Fruit fly (Drosophila melanogaster) whole organism, embryonic: ENCODE data around the gene Ugt49B2.

Experiments used
- Aef1 ChIP-seq: fragments of 200-800 bp; sonication (Bioruptor generic); IDR thresholded peaks from 3 replicates; pipeline ENCODE4 v1.3.6; 2022; ENCODE audit warnings: missing biosample characterization, missing genetic modification characterization
- Atf6 ChIP-seq: fragments of 200-800 bp; sonication (Bioruptor generic); IDR thresholded peaks from 2 replicates; pipeline ENCODE4 v1.3.6; 2022; ENCODE audit warnings: missing biosample characterization, missing genetic modification characterization
- CG10209 ChIP-seq: fragments of 200-800 bp; sonication (Bioruptor generic); optimal IDR thresholded peaks from 3 replicates; lab custom pipeline; 2017; ENCODE audit warnings: missing biosample characterization, mild to moderate bottlenecking, missing genetic modification characterization, missing genetic modification reagents
- CG10267 ChIP-seq: fragments of 200-800 bp; sonication (Bioruptor generic); optimal IDR thresholded peaks from 2 replicates; lab custom pipeline; 2018; ENCODE audit warnings: missing biosample characterization, mild to moderate bottlenecking, missing genetic modification characterization, moderate library complexity
- CG1233 ChIP-seq: fragments of 200-800 bp; sonication (Bioruptor generic); optimal IDR thresholded peaks from 4 replicates; lab custom pipeline; 2018; ENCODE audit warnings: missing biosample characterization, mild to moderate bottlenecking, missing genetic modification characterization
- CG13287 ChIP-seq: fragments of 200-800 bp; sonication (Bioruptor generic); IDR thresholded peaks from 2 replicates; pipeline ENCODE4 v1.3.6; 2022; ENCODE audit warnings: missing biosample characterization, missing genetic modification characterization; ENCODE audit not compliant: partially characterized antibody
- CG13775 ChIP-seq: fragments of 200-800 bp; sonication (Bioruptor generic); optimal IDR thresholded peaks from 3 replicates; lab custom pipeline; 2017; ENCODE audit warnings: missing biosample characterization, mild to moderate bottlenecking, missing genetic modification characterization
- CG14710 ChIP-seq: fragments of 200-800 bp; sonication (Bioruptor generic); optimal IDR thresholded peaks from 3 replicates; lab custom pipeline; 2019; ENCODE audit warnings: missing biosample characterization, mild to moderate bottlenecking, missing genetic modification characterization, moderate library complexity
- CG15514 ChIP-seq: fragments of 200-800 bp; sonication (Bioruptor generic); optimal IDR thresholded peaks from 3 replicates; lab custom pipeline; 2017; ENCODE audit warnings: missing biosample characterization, missing genetic modification characterization, mild to moderate bottlenecking, moderate library complexity, missing genetic modification reagents
- CG1603 ChIP-seq: fragments of 200-800 bp; sonication (Bioruptor generic); optimal IDR thresholded peaks from 2 replicates; lab custom pipeline; 2019; ENCODE audit warnings: missing biosample characterization, mild to moderate bottlenecking, missing genetic modification characterization, moderate library complexity
- CG18262 ChIP-seq: fragments of 200-800 bp; optimal IDR thresholded peaks from 3 replicates; lab custom pipeline; 2019; ENCODE audit warnings: missing biosample characterization, mild to moderate bottlenecking, missing genetic modification characterization, moderate library complexity
- CG2129 ChIP-seq: fragments of 200-800 bp; sonication (Bioruptor generic); IDR thresholded peaks from 2 replicates; pipeline ENCODE4 v1.3.6; 2022; ENCODE audit warnings: missing biosample characterization, missing genetic modification characterization; ENCODE audit not compliant: partially characterized antibody
- CG2199 ChIP-seq: fragments of 200-800 bp; sonication (Bioruptor generic); IDR thresholded peaks from 3 replicates; pipeline ENCODE4 v1.3.6; 2022; ENCODE audit warnings: missing biosample characterization, missing genetic modification characterization
- CG3163 ChIP-seq: fragments of 200-800 bp; sonication (Bioruptor generic); optimal IDR thresholded peaks from 3 replicates; lab custom pipeline; 2016; ENCODE audit warnings: missing biosample characterization, missing genetic modification characterization
- CG32532 ChIP-seq: fragments of 200-800 bp; sonication (Bioruptor generic); IDR thresholded peaks from 2 replicates; pipeline ENCODE4 v1.3.6; 2022; ENCODE audit warnings: missing biosample characterization, missing genetic modification characterization
- CG32772 ChIP-seq: fragments of 200-800 bp; sonication (Bioruptor generic); IDR thresholded peaks from 2 replicates; pipeline ENCODE4 v1.3.6; 2022; ENCODE audit warnings: missing biosample characterization, missing genetic modification characterization
- CG34376 ChIP-seq: fragments of 200-800 bp; sonication (Bioruptor generic); optimal IDR thresholded peaks from 2 replicates; lab custom pipeline; 2018; ENCODE audit warnings: missing biosample characterization, mild to moderate bottlenecking, missing genetic modification characterization
- CG3838 ChIP-seq: fragments of 200-800 bp; sonication (Bioruptor generic); optimal IDR thresholded peaks from 3 replicates; lab custom pipeline; 2016; ENCODE audit warnings: missing biosample characterization, missing genetic modification characterization
- CG4360 ChIP-seq: fragments of 200-800 bp; sonication (Bioruptor generic); IDR thresholded peaks from 2 replicates; pipeline ENCODE4 v1.3.6; 2022; ENCODE audit warnings: missing biosample characterization, missing genetic modification characterization
- CG6254 ChIP-seq: fragments of 200-800 bp; sonication (Bioruptor generic); optimal IDR thresholded peaks from 3 replicates; lab custom pipeline; 2017; ENCODE audit warnings: mild to moderate bottlenecking, missing biosample characterization, missing genetic modification reagents, missing genetic modification characterization
- CG6689 ChIP-seq: fragments of 200-800 bp; sonication (Bioruptor generic); IDR thresholded peaks from 2 replicates; pipeline ENCODE4 v1.3.6; 2022; ENCODE audit warnings: missing biosample characterization, missing genetic modification characterization
- CG7928 ChIP-seq: fragments of 200-800 bp; sonication (Bioruptor generic); optimal IDR thresholded peaks from 2 replicates; lab custom pipeline; 2017; ENCODE audit warnings: missing biosample characterization, mild to moderate bottlenecking, missing genetic modification characterization
- CG7987 ChIP-seq: fragments of 200-800 bp; sonication (Bioruptor generic); optimal IDR thresholded peaks from 2 replicates; lab custom pipeline; 2018; ENCODE audit warnings: missing biosample characterization, mild to moderate bottlenecking, missing genetic modification characterization, moderate library complexity
- CoRest ChIP-seq: fragments of 200-800 bp; sonication (Bioruptor generic); optimal IDR thresholded peaks from 3 replicates; lab custom pipeline; 2018; ENCODE audit warnings: missing biosample characterization, mild to moderate bottlenecking, missing genetic modification characterization, moderate library complexity
- D19A ChIP-seq: fragments of 200-800 bp; optimal IDR thresholded peaks from 3 replicates; lab custom pipeline; 2019; ENCODE audit warnings: missing biosample characterization, mild to moderate bottlenecking, missing genetic modification characterization, moderate library complexity
- Drgx ChIP-seq: fragments of 200-800 bp; sonication (Bioruptor generic); IDR thresholded peaks from 2 replicates; pipeline ENCODE4 v1.3.6; 2022; ENCODE audit warnings: missing biosample characterization, missing genetic modification characterization
- HmgZ ChIP-seq: fragments of 200-800 bp; sonication (Bioruptor generic); optimal IDR thresholded peaks from 2 replicates; lab custom pipeline; 2018; ENCODE audit warnings: missing biosample characterization, mild to moderate bottlenecking, missing genetic modification characterization
- Hsf ChIP-seq: fragments of 200-800 bp; sonication (Bioruptor generic); optimal IDR thresholded peaks from 3 replicates; lab custom pipeline; 2016; ENCODE audit warnings: missing biosample characterization, missing genetic modification characterization
- Lpt ChIP-seq: fragments of >200 bp; optimal IDR thresholded peaks from 2 replicates; lab custom pipeline; 2018; ENCODE audit warnings: missing biosample characterization, missing genetic modification characterization
- MBD-R2 ChIP-seq: fragments of 200-800 bp; sonication (Bioruptor generic); IDR thresholded peaks from 2 replicates; pipeline ENCODE4 v1.3.6; 2022; ENCODE audit warnings: missing biosample characterization, missing genetic modification characterization
- Mad ChIP-seq: fragments of 200-800 bp; sonication (Bioruptor generic); optimal IDR thresholded peaks from 2 replicates; lab custom pipeline; 2016; ENCODE audit warnings: missing biosample characterization, missing genetic modification characterization
- NC2α ChIP-seq: fragments of 200-800 bp; sonication (Bioruptor generic); optimal IDR thresholded peaks from 2 replicates; lab custom pipeline; 2016; ENCODE audit warnings: missing biosample characterization, missing genetic modification characterization
- Rx ChIP-seq: fragments of 200-800 bp; sonication (Bioruptor generic); IDR thresholded peaks from 2 replicates; pipeline ENCODE4 v1.3.6; 2022; ENCODE audit warnings: missing biosample characterization, missing genetic modification characterization
- Ssrp ChIP-seq: fragments of 200-800 bp; sonication (Bioruptor generic); optimal IDR thresholded peaks from 2 replicates; lab custom pipeline; 2018; ENCODE audit warnings: missing biosample characterization, mild to moderate bottlenecking, missing genetic modification characterization, moderate library complexity
- caup ChIP-seq: fragments of 200-800 bp; sonication (Bioruptor generic); optimal IDR thresholded peaks from 3 replicates; lab custom pipeline; 2017; ENCODE audit warnings: missing biosample characterization, mild to moderate bottlenecking, missing genetic modification characterization, moderate library complexity; ENCODE audit not compliant: severe bottlenecking
- croc ChIP-seq: fragments of 200-800 bp; sonication (Bioruptor generic); conservative IDR thresholded peaks from 3 replicates; pipeline ENCODE4 v1.3.6; 2022; ENCODE audit warnings: missing biosample characterization, missing genetic modification characterization
- dati ChIP-seq: fragments of 200-800 bp; sonication (Bioruptor generic); IDR thresholded peaks from 2 replicates; pipeline ENCODE4 v1.3.6; 2022; ENCODE audit warnings: missing biosample characterization, missing genetic modification characterization
- dmrt99B ChIP-seq: fragments of 200-800 bp; sonication (Bioruptor generic); optimal IDR thresholded peaks from 2 replicates; lab custom pipeline; 2018; ENCODE audit warnings: missing biosample characterization, mild to moderate bottlenecking, missing genetic modification characterization, moderate library complexity
- ftz-f1 ChIP-seq: fragments of 200-800 bp; sonication (Bioruptor generic); optimal IDR thresholded peaks from 2 replicates; lab custom pipeline; 2016; ENCODE audit warnings: missing biosample characterization, missing genetic modification characterization
- grau ChIP-seq: fragments of 200-800 bp; optimal IDR thresholded peaks from 3 replicates; lab custom pipeline; 2019; ENCODE audit warnings: missing biosample characterization, mild to moderate bottlenecking, missing genetic modification characterization, moderate library complexity
- hbn ChIP-seq: fragments of 200-800 bp; sonication (Bioruptor generic); IDR thresholded peaks from 2 replicates; pipeline ENCODE4 v1.3.6; 2022; ENCODE audit warnings: missing biosample characterization, missing genetic modification characterization; ENCODE audit not compliant: partially characterized antibody
- kni ChIP-seq: fragments of 200-800 bp; sonication (Bioruptor generic); optimal IDR thresholded peaks from 3 replicates; lab custom pipeline; 2017; ENCODE audit warnings: mild to moderate bottlenecking, missing biosample characterization, missing genetic modification reagents, missing genetic modification characterization
- knrl ChIP-seq: fragments of 200-800 bp; sonication (Bioruptor generic); IDR thresholded peaks from 3 replicates; pipeline ENCODE4 v1.3.6; 2022; ENCODE audit warnings: missing biosample characterization, missing genetic modification characterization; ENCODE audit not compliant: partially characterized antibody
- luna ChIP-seq: fragments of 200-800 bp; sonication (Bioruptor generic); optimal IDR thresholded peaks from 2 replicates; lab custom pipeline; 2016; ENCODE audit warnings: missing biosample characterization, missing genetic modification characterization
- nmo ChIP-seq: fragments of 200-800 bp; sonication (Bioruptor generic); optimal IDR thresholded peaks from 2 replicates; lab custom pipeline; 2018; ENCODE audit warnings: missing biosample characterization, mild to moderate bottlenecking, missing genetic modification characterization, moderate library complexity
- pzg ChIP-seq: fragments of 200-800 bp; sonication (Bioruptor generic); optimal IDR thresholded peaks from 3 replicates; lab custom pipeline; 2018; ENCODE audit warnings: missing biosample characterization, mild to moderate bottlenecking, missing genetic modification characterization, moderate library complexity
- sens ChIP-seq: fragments of 200-800 bp; sonication (Bioruptor generic); peaks from one replicate; lab custom pipeline; 2016; ENCODE audit warnings: missing biosample characterization, missing genetic modification characterization
- ttk ChIP-seq: fragments of 200-800 bp; sonication (Bioruptor generic); IDR thresholded peaks from 2 replicates; pipeline ENCODE4 v2.1.2; 2022; ENCODE audit warnings: missing biosample characterization, missing genetic modification characterization
- z ChIP-seq: fragments of 200-800 bp; sonication (Bioruptor generic); IDR thresholded peaks from 3 replicates; pipeline ENCODE4 v1.3.6; 2022; ENCODE audit warnings: missing biosample characterization, missing genetic modification characterization
- zen2 ChIP-seq: fragments of 200-800 bp; sonication (Bioruptor generic); IDR thresholded peaks from 3 replicates; pipeline ENCODE4 v1.3.6; 2022; ENCODE audit warnings: missing biosample characterization, missing genetic modification characterization; ENCODE audit not compliant: partially characterized antibody
- zfh1 ChIP-seq: fragments of 200-800 bp; sonication (Bioruptor generic); IDR thresholded peaks from 3 replicates; pipeline ENCODE4 v1.3.6; 2022; ENCODE audit warnings: missing biosample characterization, missing genetic modification characterization

The Ugt49B2 gene

DNA sequence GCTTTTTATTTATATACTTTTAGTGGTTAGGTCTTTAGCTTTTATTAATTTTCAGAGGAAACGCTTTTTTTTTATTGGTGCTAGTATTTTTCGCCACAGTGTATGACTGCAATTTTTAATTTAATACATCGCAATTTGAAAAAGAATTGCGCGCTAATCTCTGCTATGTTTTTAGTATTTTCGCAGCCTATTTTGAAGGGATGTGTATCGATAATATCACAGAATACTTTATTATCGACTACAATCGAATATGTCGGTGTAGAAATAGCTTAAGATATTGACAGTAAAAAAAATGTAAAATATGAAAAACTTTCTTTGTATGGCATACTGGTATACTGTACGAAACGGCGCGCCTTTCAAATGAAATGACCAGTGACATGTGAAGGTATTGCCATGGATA, 7.2 kb upstream of the Ugt49B2 start (continued):
- no peak for TF ChIP-seq Mad
- TF ChIP-seq CG7928: no peak
- TF ChIP-seq CG3838: no peak
- TF ChIP-seq nmo (GFP tag; lab: Kevin White, UChicago): no peak
- TF ChIP-seq zen2 (GFP tag; lab: Robert Waterston, UW): no peak
- no peak for TF ChIP-seq luna
- no peak for TF ChIP-seq CG6254 (GFP tag; lab: Kevin White, UChicago)
- TF ChIP-seq z (GFP tag; lab: Robert Waterston, UW): no peak
- no peak for TF ChIP-seq CG34376 (GFP tag; lab: Kevin White, UChicago)
- TF ChIP-seq CG13287 (GFP tag; lab: Robert Waterston, UW): peak; percentile 79; the same call in 1 of the 2 replicates
- no peak for TF ChIP-seq CG3163 (GFP tag; lab: Kevin White, UChicago)
- no peak for TF ChIP-seq dati (GFP tag; lab: Robert Waterston, UW)
- TF ChIP-seq CG13775 (GFP tag; lab: Kevin White, UChicago): no peak
- no peak for TF ChIP-seq CG2199 (GFP tag; lab: Robert Waterston, UW)
- no peak for TF ChIP-seq croc (GFP tag; lab: Robert Waterston, UW)
- no peak for TF ChIP-seq CG32772
- no peak for TF ChIP-seq grau (tag; lab: Kevin White, UChicago)
- no peak for TF ChIP-seq CG2129 (GFP tag; lab: Robert Waterston, UW)
- TF ChIP-seq ttk (GFP tag; lab: Robert Waterston, UW): no peak
- no peak for TF ChIP-seq MBD-R2 (GFP tag; lab: Robert Waterston, UW)
- peak; percentile 48 for TF ChIP-seq CG10267 (tag; lab: Kevin White, UChicago)
- TF ChIP-seq CoRest (tag; lab: Kevin White, UChicago): no peak
- no peak for TF ChIP-seq Rx (GFP tag; lab: Robert Waterston, UW)
- no peak for TF ChIP-seq Ssrp
- TF ChIP-seq ftz-f1 (GFP tag; lab: Kevin White, UChicago): no peak
- TF ChIP-seq CG1233 (GFP tag; lab: Kevin White, UChicago): no peak
- TF ChIP-seq CG15514 (GFP tag; lab: Kevin White, UChicago): peak; percentile 45
- TF ChIP-seq CG10209 (GFP tag; lab: Kevin White, UChicago): no peak
- no peak for TF ChIP-seq kni
- no peak for TF ChIP-seq Lpt (GFP tag; lab: Kevin White, UChicago)
- TF ChIP-seq knrl (GFP tag; lab: Robert Waterston, UW): peak; percentile 63; the same call in 2 of the 3 replicates
- TF ChIP-seq CG14710 (tag; lab: Kevin White, UChicago): peak; percentile 54
- TF ChIP-seq Aef1 (GFP tag; lab: Robert Waterston, UW): no peak
- no peak for TF ChIP-seq CG6689
- no peak for TF ChIP-seq Atf6 (GFP tag; lab: Robert Waterston, UW)
- no peak for TF ChIP-seq D19A (tag; lab: Kevin White, UChicago)
- TF ChIP-seq CG32532 (GFP tag; lab: Robert Waterston, UW): no peak
- no peak for TF ChIP-seq zfh1 (GFP tag; lab: Robert Waterston, UW)
- peak; percentile 57 for TF ChIP-seq CG1603 (tag; lab: Kevin White, UChicago)
- peak; percentile 73 for TF ChIP-seq pzg (GFP tag; lab: Kevin White, UChicago)
- no peak for TF ChIP-seq dmrt99B (tag; lab: Kevin White, UChicago)
- TF ChIP-seq caup: no peak
- no peak for TF ChIP-seq CG7987 (GFP tag; lab: Kevin White, UChicago)
- TF ChIP-seq CG4360 (GFP tag; lab: Robert Waterston, UW): no peak
- TF ChIP-seq Hsf: no peak
- peak; percentile 61 for TF ChIP-seq sens (GFP tag; lab: Kevin White, UChicago)
- TF ChIP-seq Drgx (GFP tag; lab: Robert Waterston, UW): no peak
- no peak for TF ChIP-seq NC2α (GFP tag; lab: Kevin White, UChicago)
- TF ChIP-seq CG18262 (tag; lab: Kevin White, UChicago): no peak
- peak; percentile 53; the same call in 1 of the 2 replicates for TF ChIP-seq hbn (GFP tag; lab: Robert Waterston, UW)
- TF ChIP-seq HmgZ (tag; lab: Kevin White, UChicago): no peak
